Fruit fly (Drosophila melanogaster) whole organism, prepupa: ENCODE data around the gene Cwc25.
A peak's percentile ranks its signal among the peaks of the same experiment; 100 is the strongest.

ENCODE experiments used
- Blimp-1 ChIP-seq: fragments of 200-800 bp; sonication (Bioruptor generic); optimal IDR thresholded peaks from 3 replicates; lab custom pipeline; 2017; ENCODE audit warnings: missing biosample characterization, missing genetic modification characterization, mild to moderate bottlenecking, moderate library complexity, missing genetic modification reagents
- CG10631 ChIP-seq: fragments of 200-800 bp; sonication (Bioruptor generic); optimal IDR thresholded peaks from 2 replicates; lab custom pipeline; 2016; ENCODE audit warnings: missing biosample characterization, missing genetic modification characterization
- CG10669 ChIP-seq: fragments of 200-800 bp; sonication (Bioruptor generic); optimal IDR thresholded peaks from 3 replicates; lab custom pipeline; 2018; ENCODE audit warnings: missing biosample characterization, mild to moderate bottlenecking, missing genetic modification characterization, moderate library complexity
- CG11294 ChIP-seq: fragments of 200-800 bp; sonication (Bioruptor generic); IDR thresholded peaks from 2 replicates; pipeline ENCODE4 v1.3.6; 2022; ENCODE audit warnings: missing biosample characterization, missing genetic modification characterization
- CG11762 ChIP-seq: fragments of 200-800 bp; sonication (Bioruptor generic); optimal IDR thresholded peaks from 3 replicates; lab custom pipeline; 2016; ENCODE audit warnings: missing biosample characterization, missing genetic modification characterization; ENCODE audit not compliant: insufficient read depth
- CG11902 ChIP-seq: fragments of 200-800 bp; sonication (Bioruptor generic); optimal IDR thresholded peaks from 3 replicates; lab custom pipeline; 2016; ENCODE audit warnings: missing biosample characterization, missing genetic modification characterization
- CG15336 ChIP-seq: fragments of 200-800 bp; sonication (Bioruptor generic); IDR thresholded peaks from 2 replicates; pipeline ENCODE4 v1.3.6; 2022; ENCODE audit warnings: missing biosample characterization, missing genetic modification characterization
- CG1621 ChIP-seq: fragments of 200-800 bp; sonication (Bioruptor generic); optimal IDR thresholded peaks from 3 replicates; lab custom pipeline; 2018; ENCODE audit warnings: missing biosample characterization, mild to moderate bottlenecking, missing genetic modification characterization
- CG3032 ChIP-seq: fragments of 200-800 bp; optimal IDR thresholded peaks from 2 replicates; lab custom pipeline; 2019; ENCODE audit warnings: missing biosample characterization, mild to moderate bottlenecking, missing genetic modification characterization, moderate library complexity
- CG31627 ChIP-seq: fragments of 200-800 bp; sonication (Bioruptor generic); optimal IDR thresholded peaks from 3 replicates; lab custom pipeline; 2016; ENCODE audit warnings: missing biosample characterization, missing genetic modification characterization
- CG32006 ChIP-seq: fragments of 200-800 bp; sonication (Bioruptor generic); optimal IDR thresholded peaks from 3 replicates; lab custom pipeline; 2017; ENCODE audit warnings: missing biosample characterization, mild to moderate bottlenecking, missing genetic modification characterization
- CG34406 ChIP-seq: fragments of 200-800 bp; sonication (Bioruptor generic); optimal IDR thresholded peaks from 3 replicates; lab custom pipeline; 2016; ENCODE audit warnings: missing biosample characterization, missing genetic modification characterization
- CG4318 ChIP-seq: fragments of 200-800 bp; sonication (Bioruptor generic); optimal IDR thresholded peaks from 3 replicates; lab custom pipeline; 2017; ENCODE audit warnings: missing biosample characterization, mild to moderate bottlenecking, missing genetic modification characterization
- CG6163 ChIP-seq: fragments of 200-800 bp; sonication (Bioruptor generic); IDR thresholded peaks from 3 replicates; pipeline ENCODE4 v1.3.6; 2022; ENCODE audit warnings: missing biosample characterization, missing genetic modification characterization
- CG6276 ChIP-seq: fragments of 200-800 bp; sonication (Bioruptor generic); optimal IDR thresholded peaks from 2 replicates; lab custom pipeline; 2017; ENCODE audit warnings: missing biosample characterization, mild to moderate bottlenecking, missing genetic modification characterization
- CG6792 ChIP-seq: fragments of 200-800 bp; sonication (Bioruptor generic); optimal IDR thresholded peaks from 3 replicates; lab custom pipeline; 2016; ENCODE audit warnings: missing biosample characterization, missing genetic modification characterization
- CG6808 ChIP-seq: fragments of 200-800 bp; sonication (Bioruptor generic); optimal IDR thresholded peaks from 3 replicates; lab custom pipeline; 2017; ENCODE audit warnings: missing biosample characterization, missing genetic modification characterization, mild to moderate bottlenecking, moderate library complexity, missing genetic modification reagents
- CG6854 ChIP-seq: fragments of 200-800 bp; sonication (Bioruptor generic); optimal IDR thresholded peaks from 2 replicates; lab custom pipeline; 2017; ENCODE audit warnings: missing biosample characterization, mild to moderate bottlenecking, missing genetic modification characterization
- CG7368 ChIP-seq: fragments of 200-800 bp; sonication (Bioruptor generic); optimal IDR thresholded peaks from 3 replicates; lab custom pipeline; 2016; ENCODE audit warnings: missing biosample characterization, missing genetic modification characterization
- CG8119 ChIP-seq: fragments of 200-800 bp; sonication (Bioruptor generic); IDR thresholded peaks from 3 replicates; pipeline ENCODE4 v1.3.6; 2022; ENCODE audit warnings: missing biosample characterization, missing genetic modification characterization
- CG8632 ChIP-seq: fragments of 200-800 bp; sonication (Bioruptor generic); optimal IDR thresholded peaks from 3 replicates; lab custom pipeline; 2016; ENCODE audit warnings: missing biosample characterization, missing genetic modification characterization
- CG9139 ChIP-seq: fragments of 200-800 bp; sonication (Bioruptor generic); optimal IDR thresholded peaks from 3 replicates; lab custom pipeline; 2017; ENCODE audit warnings: missing biosample characterization, mild to moderate bottlenecking, missing genetic modification characterization
- Eip75B ChIP-seq: fragments of 200-800 bp; sonication (Bioruptor generic); optimal IDR thresholded peaks from 3 replicates; lab custom pipeline; 2016; ENCODE audit warnings: missing biosample characterization, missing genetic modification characterization
- Eip78C ChIP-seq: fragments of 200-800 bp; sonication (Bioruptor generic); peaks from one replicate; lab custom pipeline; 2016; ENCODE audit warnings: missing biosample characterization, missing genetic modification characterization
- Eip93F ChIP-seq: fragments of 200-800 bp; sonication (Bioruptor generic); optimal IDR thresholded peaks from 2 replicates; lab custom pipeline; 2016; ENCODE audit warnings: missing biosample characterization, mild to moderate bottlenecking, missing genetic modification characterization
- Ets21C ChIP-seq: fragments of 200-800 bp; sonication (Bioruptor generic); optimal IDR thresholded peaks from 3 replicates; lab custom pipeline; 2016; ENCODE audit warnings: missing biosample characterization, missing genetic modification characterization
- Ets96B ChIP-seq: fragments of 200-800 bp; optimal IDR thresholded peaks from 2 replicates; lab custom pipeline; 2019; ENCODE audit warnings: missing biosample characterization, mild to moderate bottlenecking, missing genetic modification characterization, moderate library complexity
- Gug ChIP-seq: fragments of 200-800 bp; sonication (Bioruptor generic); IDR thresholded peaks from 2 replicates; pipeline ENCODE4 v1.3.6; 2022; ENCODE audit warnings: missing biosample characterization, missing genetic modification characterization
- Hr39 ChIP-seq: fragments of 200-800 bp; sonication (Bioruptor generic); optimal IDR thresholded peaks from 2 replicates; lab custom pipeline; 2016; ENCODE audit warnings: missing biosample characterization, missing genetic modification characterization
- Hr4 ChIP-seq: fragments of 200-800 bp; sonication (Bioruptor generic); optimal IDR thresholded peaks from 3 replicates; lab custom pipeline; 2016; ENCODE audit warnings: missing biosample characterization, missing genetic modification characterization
- Lpt ChIP-seq: fragments of 200-800 bp; sonication (Bioruptor generic); optimal IDR thresholded peaks from 3 replicates; lab custom pipeline; 2016; ENCODE audit warnings: missing biosample characterization, missing genetic modification characterization
- Met ChIP-seq: fragments of 200-800 bp; sonication (Bioruptor generic); optimal IDR thresholded peaks from 3 replicates; lab custom pipeline; 2016; ENCODE audit warnings: missing biosample characterization, missing genetic modification characterization
- OdsH ChIP-seq: fragments of 200-800 bp; sonication (Bioruptor generic); optimal IDR thresholded peaks from 3 replicates; lab custom pipeline; 2016; ENCODE audit warnings: missing biosample characterization, missing genetic modification characterization
- Sox102F ChIP-seq: fragments of 200-800 bp; sonication (Bioruptor generic); optimal IDR thresholded peaks from 2 replicates; lab custom pipeline; 2016; ENCODE audit warnings: missing biosample characterization, mild to moderate bottlenecking, missing genetic modification characterization
- Sox15 ChIP-seq: fragments of 200-800 bp; sonication (Bioruptor generic); optimal IDR thresholded peaks from 3 replicates; lab custom pipeline; 2016; ENCODE audit warnings: missing biosample characterization, missing genetic modification characterization
- achi ChIP-seq: fragments of 200-800 bp; sonication (Bioruptor generic); optimal IDR thresholded peaks from 3 replicates; lab custom pipeline; 2016; ENCODE audit warnings: missing biosample characterization, missing genetic modification characterization
- acj6 ChIP-seq: fragments of 200-800 bp; sonication (Bioruptor generic); optimal IDR thresholded peaks from 3 replicates; lab custom pipeline; 2016; ENCODE audit warnings: missing biosample characterization, missing genetic modification characterization
- cyc ChIP-seq: fragments of 200-800 bp; sonication (Bioruptor generic); optimal IDR thresholded peaks from 3 replicates; lab custom pipeline; 2016; ENCODE audit warnings: missing biosample characterization, missing genetic modification characterization
- dac ChIP-seq: fragments of 200-800 bp; sonication (Bioruptor generic); optimal IDR thresholded peaks from 2 replicates; lab custom pipeline; 2017; ENCODE audit warnings: missing biosample characterization, mild to moderate bottlenecking, missing genetic modification characterization
- dsx ChIP-seq: fragments of 200-800 bp; optimal IDR thresholded peaks from 3 replicates; lab custom pipeline; 2019; ENCODE audit warnings: missing biosample characterization, mild to moderate bottlenecking, missing genetic modification characterization, moderate library complexity; ENCODE audit not compliant: poor library complexity, severe bottlenecking
- eg ChIP-seq: fragments of 200-800 bp; sonication (Bioruptor generic); IDR thresholded peaks from 3 replicates; pipeline ENCODE4 v1.3.6; 2022; ENCODE audit warnings: missing biosample characterization, missing genetic modification characterization
- fd59A ChIP-seq: fragments of 200-800 bp; sonication (Bioruptor generic); optimal IDR thresholded peaks from 2 replicates; lab custom pipeline; 2017; ENCODE audit warnings: missing biosample characterization, mild to moderate bottlenecking, missing genetic modification characterization, missing genetic modification reagents
- fkh ChIP-seq: fragments of 200-800 bp; sonication (Bioruptor generic); optimal IDR thresholded peaks from 3 replicates; lab custom pipeline; 2017; ENCODE audit warnings: missing biosample characterization, mild to moderate bottlenecking, missing genetic modification characterization, moderate library complexity
- lz ChIP-seq: fragments of 200-800 bp; sonication (Bioruptor generic); optimal IDR thresholded peaks from 3 replicates; lab custom pipeline; 2016; ENCODE audit warnings: missing biosample characterization, missing genetic modification characterization
- net ChIP-seq: fragments of 200-800 bp; sonication (Bioruptor generic); optimal IDR thresholded peaks from 3 replicates; lab custom pipeline; 2016; ENCODE audit warnings: missing biosample characterization, missing genetic modification characterization
- salr ChIP-seq, 2 experiments: fragments of 200-800 bp; sonication (Bioruptor generic); optimal IDR thresholded peaks; 3 replicates each; lab custom pipeline; 2016 to 2018; ENCODE audit warnings: missing biosample characterization in 2 of 2, missing genetic modification characterization in 2 of 2, mild to moderate bottlenecking in 1 of 2
- spab ChIP-seq: fragments of 200-800 bp; sonication (Bioruptor generic); optimal IDR thresholded peaks from 2 replicates; lab custom pipeline; 2017; ENCODE audit warnings: missing biosample characterization, mild to moderate bottlenecking, missing genetic modification characterization, missing genetic modification reagents
- ss ChIP-seq, 2 experiments: fragments of 200-800 bp; sonication (Bioruptor generic); optimal IDR thresholded peaks; 2 replicates in 1 of 2; 3 replicates in 1 of 2; lab custom pipeline; 2017 to 2018; ENCODE audit warnings: mild to moderate bottlenecking in 2 of 2, missing biosample characterization in 2 of 2, missing genetic modification characterization in 2 of 2, moderate library complexity in 1 of 2
- svp ChIP-seq: fragments of 200-800 bp; sonication (Bioruptor generic); peaks from one replicate; lab custom pipeline; 2016; ENCODE audit warnings: missing biosample characterization, missing genetic modification characterization
- topi ChIP-seq: fragments of 200-800 bp; sonication (Bioruptor generic); optimal IDR thresholded peaks from 3 replicates; lab custom pipeline; 2016; ENCODE audit warnings: missing biosample characterization, missing genetic modification characterization
- vri ChIP-seq: fragments of 200-800 bp; sonication (Bioruptor generic); optimal IDR thresholded peaks from 3 replicates; lab custom pipeline; 2016; ENCODE audit warnings: missing biosample characterization, mild to moderate bottlenecking, missing genetic modification characterization

Cwc25 gene

DNA sequence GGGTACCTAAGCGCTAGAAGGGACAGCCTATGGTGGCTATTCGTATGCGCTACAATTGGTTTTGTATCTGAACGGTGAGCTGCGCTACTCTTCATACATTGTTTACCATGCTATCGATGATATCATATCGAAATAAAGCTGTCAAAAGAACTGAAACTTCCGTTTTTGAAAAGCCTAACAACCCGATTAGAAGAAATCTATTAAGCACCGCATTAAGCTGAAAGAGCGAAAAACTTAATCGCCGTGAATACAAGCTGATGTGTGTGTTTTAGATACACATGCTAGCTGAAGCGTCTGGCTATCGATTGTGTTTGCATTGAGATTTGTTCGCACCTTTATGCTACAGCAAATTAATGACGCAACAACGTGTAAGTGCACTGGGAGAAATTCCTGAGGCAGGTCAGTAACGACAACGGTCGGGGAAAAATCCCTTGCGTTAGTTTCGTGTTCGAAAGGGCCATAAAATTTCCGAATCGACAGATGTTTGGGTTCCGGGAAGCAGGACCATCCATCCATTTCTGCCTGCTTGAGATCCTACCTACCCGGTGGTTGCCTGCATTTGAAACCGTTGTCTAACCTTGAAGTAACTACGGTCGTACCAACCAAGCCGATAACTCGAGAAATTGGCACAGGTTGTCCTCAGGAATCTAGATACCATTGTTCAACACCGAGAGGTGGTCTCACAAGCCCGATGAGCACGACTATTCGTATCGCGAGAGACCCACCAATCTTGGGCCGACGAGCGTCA, 5.6 kb downstream of the Cwc25 start:
- no peak for TF ChIP-seq cyc (GFP tag; lab: Kevin White, UChicago)
- TF ChIP-seq ss (GFP tag; optimal IDR thresholded peaks at IDR 0.05; lab: Kevin White, UChicago), result peak in 1 of 2 experiments; percentile 21
- TF ChIP-seq Met (GFP tag; lab: Kevin White, UChicago), result no peak
- peak; percentile 51 for TF ChIP-seq net (GFP tag; lab: Kevin White, UChicago)
- TF ChIP-seq CG6276 (GFP tag; lab: Kevin White, UChicago), result peak; percentile 64
- TF ChIP-seq salr (GFP tag; optimal IDR thresholded peaks at IDR 0.05; lab: Kevin White, UChicago), result peak in 1 of 2 experiments; percentile 73
- TF ChIP-seq topi, result no peak
- peak; percentile 9 for TF ChIP-seq CG11762 (GFP tag; lab: Kevin White, UChicago)
- no peak for TF ChIP-seq Ets21C (GFP tag; lab: Kevin White, UChicago)
- no peak for TF ChIP-seq Gug
- TF ChIP-seq svp (GFP tag; lab: Kevin White, UChicago), result no peak
- peak; percentile 28 for TF ChIP-seq CG9139 (GFP tag; lab: Kevin White, UChicago)
- TF ChIP-seq CG11902, result no peak
- TF ChIP-seq Lpt (GFP tag; lab: Kevin White, UChicago), result peak; percentile 46
- peak; percentile 35 for TF ChIP-seq CG1621 (tag; lab: Kevin White, UChicago)
- peak; percentile 72 for TF ChIP-seq CG32006 (GFP tag; lab: Kevin White, UChicago)
- peak; percentile 15 for TF ChIP-seq vri (GFP tag; lab: Kevin White, UChicago)
- TF ChIP-seq Ets96B (tag; lab: Kevin White, UChicago), result peak; percentile 33
- peak; percentile 6 for TF ChIP-seq CG10669 (GFP tag; lab: Kevin White, UChicago)
- TF ChIP-seq CG3032 (tag; lab: Kevin White, UChicago), result peak; percentile 14
- TF ChIP-seq CG8632 (GFP tag; lab: Kevin White, UChicago), result peak; percentile 33
- TF ChIP-seq CG6854, result no peak
- no peak for TF ChIP-seq CG8119
- TF ChIP-seq OdsH, result peak; percentile 68
- TF ChIP-seq spab (GFP tag; lab: Kevin White, UChicago), result no peak
- TF ChIP-seq CG6792 (GFP tag; lab: Kevin White, UChicago), result peak; percentile 40
- peak; percentile 74 for TF ChIP-seq CG10631 (GFP tag; lab: Kevin White, UChicago)
- TF ChIP-seq Eip75B (GFP tag; lab: Kevin White, UChicago), result peak; percentile 10
- no peak for TF ChIP-seq CG6808 (GFP tag; lab: Kevin White, UChicago)
- peak; percentile 23 for TF ChIP-seq fd59A (GFP tag; lab: Kevin White, UChicago)
- peak; percentile 37 for TF ChIP-seq CG4318 (GFP tag; lab: Kevin White, UChicago)
- TF ChIP-seq Sox15, result no peak
- TF ChIP-seq CG34406 (GFP tag; lab: Kevin White, UChicago), result peak; percentile 29
- no peak for TF ChIP-seq eg (GFP tag; lab: Robert Waterston, UW)
- TF ChIP-seq Hr39 (GFP tag; lab: Kevin White, UChicago), result no peak
- peak; percentile 46 for TF ChIP-seq acj6 (GFP tag; lab: Kevin White, UChicago)
- TF ChIP-seq Hr4 (GFP tag; lab: Kevin White, UChicago), result peak; percentile 56
- TF ChIP-seq CG31627 (GFP tag; lab: Kevin White, UChicago), result peak; percentile 15
- TF ChIP-seq CG7368, result no peak
- TF ChIP-seq lz (GFP tag; lab: Kevin White, UChicago), result no peak
- no peak for TF ChIP-seq CG11294 (GFP tag; lab: Robert Waterston, UW)
- TF ChIP-seq achi (GFP tag; lab: Kevin White, UChicago), result peak; percentile 53
- no peak for TF ChIP-seq Blimp-1
- TF ChIP-seq Sox102F (GFP tag; lab: Kevin White, UChicago), result peak; percentile 54
- no peak for TF ChIP-seq CG15336 (GFP tag; lab: Robert Waterston, UW)
- TF ChIP-seq Eip78C (GFP tag; lab: Kevin White, UChicago), result peak; percentile 90
- TF ChIP-seq CG6163 (GFP tag; lab: Robert Waterston, UW), result no peak
- peak; percentile 43 for TF ChIP-seq dac (GFP tag; lab: Kevin White, UChicago)
- no peak for TF ChIP-seq Eip93F (GFP tag; lab: Kevin White, UChicago)
- peak; percentile 90 for TF ChIP-seq fkh (GFP tag; lab: Kevin White, UChicago)
- TF ChIP-seq dsx (GFP tag; lab: Kevin White, UChicago), result peak; percentile 75
